Worm (Caenorhabditis elegans) whole organism, L4 larva: ENCODE data around the gene K06B4.15.
"Not testable (repeated sequence)": the region's sequence is repeated elsewhere in the genome, so short reads cannot be mapped to it uniquely, and the experiment has no call there.

ENCODE experiments used
- D1046.2 ChIP-seq: fragments of 200-800 bp; sonication (Bioruptor generic); IDR thresholded peaks from 2 replicates; pipeline ENCODE4 v1.3.6; 2022; ENCODE audit warnings: missing genetic modification characterization, missing compliant biosample characterization
- R02D3.7 ChIP-seq: fragments of 150-350 bp; sonication (generic microtip); optimal IDR thresholded peaks from 3 replicates; lab custom pipeline; 2014; ENCODE audit warnings: missing biosample characterization, missing genetic modification characterization
- T26A8.4 ChIP-seq: fragments of 200-800 bp; sonication (Bioruptor generic); IDR thresholded peaks from 2 replicates; pipeline ENCODE4 v1.3.6; 2022; ENCODE audit warnings: missing genetic modification characterization, missing compliant biosample characterization
- ZK337.2 ChIP-seq: fragments of 200-800 bp; sonication (Bioruptor generic); IDR thresholded peaks from 2 replicates; pipeline ENCODE4 v1.3.6; 2022; ENCODE audit warnings: missing genetic modification reagents, missing genetic modification characterization, missing compliant biosample characterization
- aha-1 ChIP-seq: fragments of 150-350 bp; peaks from one replicate; lab custom pipeline; 2014; ENCODE audit warnings: missing biosample characterization, missing genetic modification characterization
- ama-1 ChIP-seq: fragments of 150-350 bp; optimal IDR thresholded peaks from 2 replicates; lab custom pipeline; 2014; ENCODE audit warnings: inconsistent platforms, mixed read lengths
- ceh-32 ChIP-seq: sonication (generic microtip); optimal IDR thresholded peaks from 2 replicates; lab custom pipeline; 2016; ENCODE audit warnings: mild to moderate bottlenecking, missing genetic modification characterization, missing compliant biosample characterization; ENCODE audit not compliant: poor library complexity
- ceh-44 ChIP-seq: fragments of 200-800 bp; sonication (Bioruptor generic); IDR thresholded peaks from 2 replicates; pipeline ENCODE4 v1.3.6; 2022; ENCODE audit warnings: missing genetic modification reagents, missing genetic modification characterization, missing compliant biosample characterization
- ceh-62 ChIP-seq: sonication (generic microtip); optimal IDR thresholded peaks from 2 replicates; lab custom pipeline; 2017; ENCODE audit warnings: missing biosample characterization, missing genetic modification characterization
- ceh-82 ChIP-seq: sonication (generic microtip); optimal IDR thresholded peaks from 2 replicates; lab custom pipeline; 2017; ENCODE audit warnings: missing biosample characterization, missing genetic modification characterization
- daf-19 ChIP-seq: fragments of 200-800 bp; sonication (Bioruptor generic); conservative IDR thresholded peaks from 2 replicates; pipeline ENCODE4 v1.3.6; 2022; ENCODE audit warnings: missing genetic modification characterization, missing compliant biosample characterization
- daf-8 ChIP-seq: fragments of 200-800 bp; sonication (Bioruptor generic); IDR thresholded peaks from 2 replicates; pipeline ENCODE4 v1.3.6; 2022; ENCODE audit warnings: missing genetic modification characterization, missing compliant biosample characterization
- dmd-6 ChIP-seq: fragments of 200-800 bp; sonication (Bioruptor generic); IDR thresholded peaks from 2 replicates; pipeline ENCODE4 v1.3.6; 2022; ENCODE audit warnings: missing genetic modification reagents, missing genetic modification characterization, missing compliant biosample characterization
- dve-1 ChIP-seq: sonication (generic microtip); optimal IDR thresholded peaks from 2 replicates; lab custom pipeline; 2017; ENCODE audit warnings: antibody characterized with exemption, mild to moderate bottlenecking, missing genetic modification characterization, missing compliant biosample characterization; ENCODE audit not compliant: insufficient read depth
- egl-43 ChIP-seq: fragments of 200-800 bp; sonication (Bioruptor generic); IDR thresholded peaks from 2 replicates; pipeline ENCODE4 v1.3.6; 2022; ENCODE audit warnings: missing genetic modification reagents, missing genetic modification characterization, missing compliant biosample characterization
- fkh-10 ChIP-seq: fragments of 150-350 bp; optimal IDR thresholded peaks from 2 replicates; lab custom pipeline; 2014; ENCODE audit warnings: missing biosample characterization, missing genetic modification reagents, missing genetic modification characterization
- fos-1 ChIP-seq: fragments of 150-350 bp; optimal IDR thresholded peaks from 2 replicates; lab custom pipeline; 2014; ENCODE audit warnings: missing biosample characterization, missing genetic modification characterization
- hlh-11 ChIP-seq: fragments of 200-800 bp; sonication (Bioruptor generic); optimal IDR thresholded peaks from 2 replicates; lab custom pipeline; 2018; ENCODE audit warnings: mild to moderate bottlenecking, missing genetic modification characterization, missing compliant biosample characterization
- hlh-30 ChIP-seq: sonication (generic microtip); optimal IDR thresholded peaks from 2 replicates; lab custom pipeline; 2017; ENCODE audit warnings: antibody characterized with exemption, mild to moderate bottlenecking, missing genetic modification characterization, missing compliant biosample characterization; ENCODE audit not compliant: insufficient read depth
- lim-7 ChIP-seq: fragments of 200-800 bp; sonication (Bioruptor generic); IDR thresholded peaks from 2 replicates; pipeline ENCODE4 v1.3.6; 2022; ENCODE audit warnings: missing genetic modification characterization, missing compliant biosample characterization
- lin-38 ChIP-seq: fragments of 200-800 bp; sonication (Bioruptor generic); IDR thresholded peaks from 2 replicates; pipeline ENCODE4 v1.3.6; 2022; ENCODE audit warnings: missing genetic modification reagents, missing genetic modification characterization, missing compliant biosample characterization
- mxl-2 ChIP-seq: fragments of 200-800 bp; sonication (Bioruptor generic); conservative IDR thresholded peaks from 2 replicates; pipeline ENCODE4 v1.3.6; 2022; ENCODE audit warnings: missing genetic modification reagents, missing genetic modification characterization, missing compliant biosample characterization
- nhr-11 ChIP-seq: fragments of 150-350 bp; optimal IDR thresholded peaks from 2 replicates; lab custom pipeline; 2014; ENCODE audit warnings: missing biosample characterization, missing genetic modification characterization
- nhr-6 ChIP-seq: fragments of 150-350 bp; optimal IDR thresholded peaks from 2 replicates; lab custom pipeline; 2014; ENCODE audit warnings: missing biosample characterization, missing genetic modification characterization
- nhr-77 ChIP-seq: fragments of 150-350 bp; optimal IDR thresholded peaks from 2 replicates; lab custom pipeline; 2014; ENCODE audit warnings: missing biosample characterization, missing genetic modification characterization
- php-3 ChIP-seq: fragments of 200-800 bp; sonication (Bioruptor generic); IDR thresholded peaks from 2 replicates; pipeline ENCODE4 v1.3.6; 2022; ENCODE audit warnings: missing genetic modification reagents, missing genetic modification characterization, missing compliant biosample characterization
- skn-1 ChIP-seq: fragments of 150-350 bp; optimal IDR thresholded peaks from 2 replicates; lab custom pipeline; 2014; ENCODE audit warnings: missing biosample characterization, missing genetic modification characterization
- snpc-1.2 ChIP-seq: fragments of 200-800 bp; sonication (Bioruptor generic); IDR thresholded peaks from 2 replicates; pipeline ENCODE4 v1.3.6; 2022; ENCODE audit warnings: missing genetic modification reagents, missing genetic modification characterization, missing compliant biosample characterization
- spr-3 ChIP-seq: fragments of 200-800 bp; sonication (Bioruptor generic); optimal IDR thresholded peaks from 2 replicates; lab custom pipeline; 2018; ENCODE audit warnings: mild to moderate bottlenecking, missing genetic modification characterization, missing compliant biosample characterization
- zfp-2 ChIP-seq: sonication (generic microtip); optimal IDR thresholded peaks from 2 replicates; lab custom pipeline; 2016; ENCODE audit warnings: mild to moderate bottlenecking, missing genetic modification characterization, missing compliant biosample characterization
- zfp-3 ChIP-seq: fragments of 200-800 bp; sonication (Bioruptor generic); conservative IDR thresholded peaks from 2 replicates; pipeline ENCODE4 v1.3.6; 2022; ENCODE audit warnings: missing genetic modification reagents, missing genetic modification characterization, missing compliant biosample characterization
- zip-2 ChIP-seq: fragments of 150-350 bp; optimal IDR thresholded peaks from 2 replicates; lab custom pipeline; 2014; ENCODE audit warnings: missing biosample characterization, missing genetic modification characterization
- ztf-11 ChIP-seq: fragments of 150-350 bp; optimal IDR thresholded peaks from 2 replicates; lab custom pipeline; 2014; ENCODE audit warnings: missing biosample characterization, missing genetic modification characterization

The K06B4.15 gene

ce11 chrV:15647536-15648085 lies 22.6 kb upstream of the K06B4.15 start, which contains the start of the genes C55A1.7 and C55A1.6:
Gene C55A1.7 (minus strand): TSS chrV:15647636.
Gene C55A1.6 (plus strand): TSS chrV:15648035.
- not testable (repeated sequence) for TF ChIP-seq fkh-10; zfp-3 (GFP tag; lab: Robert Waterston, UW); ceh-44 (GFP tag; lab: Robert Waterston, UW)

DNA sequence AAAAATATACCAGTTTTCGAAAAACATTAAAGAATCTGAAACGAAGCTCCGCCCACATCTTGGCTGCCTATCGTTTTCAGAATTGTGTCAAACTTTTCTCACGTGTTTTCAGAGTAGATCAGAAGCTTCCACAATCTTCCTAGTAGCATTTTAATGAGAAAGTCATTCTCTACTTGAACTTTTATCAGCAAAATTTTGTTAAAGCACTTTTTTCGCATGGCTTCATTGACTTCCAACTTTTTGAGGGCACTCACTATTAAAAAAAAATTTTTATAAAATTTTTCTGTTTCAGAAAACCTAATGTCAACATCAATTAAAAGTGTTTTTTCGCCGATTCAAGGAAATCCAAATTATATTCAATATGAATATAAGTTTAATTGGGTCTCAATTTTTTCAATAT lies 20.1 kb upstream of the K06B4.15 start, which contains the start of gene sru-42:
sru-42 (plus strand) TSS at position 301 of the 400 bp plus-strand sequence.
- TF ChIP-seq ceh-82 (no peak), ztf-11 (no peak)

ce11 chrV:15652147-15652546 lies 18.1 kb upstream of the K06B4.15 start:
- TF ChIP-seq R02D3.7 (no peak), fos-1 (tag; lab: Kevin White, UChicago) (no peak), lin-38 (GFP tag; lab: Robert Waterston, UW) (no peak), nhr-77 (tag; lab: Kevin White, UChicago) (no peak), lim-7 (0 out of 2 replicates have a peak, but pooled peaks have one; percentile 34), egl-43 (0 out of 2 replicates have a peak, but pooled peaks have one; percentile 44), ZK337.2 (no peak), daf-19 (no peak), ceh-62 (tag; lab: Kevin White, UChicago) (no peak), nhr-6 (tag; lab: Kevin White, UChicago) (no peak), ama-1 (lab: Kevin White, UChicago) (peak; percentile 87), zip-2 (tag; lab: Kevin White, UChicago) (no peak), dve-1 (tag; lab: Kevin White, UChicago) (no peak), T26A8.4 (GFP tag; lab: Robert Waterston, UW) (0 out of 2 replicates have a peak, but pooled peaks have one; percentile 0), snpc-1.2 (GFP tag; lab: Robert Waterston, UW) (0 out of 2 replicates have a peak, but pooled peaks have one; percentile 47), ceh-44 (GFP tag; lab: Robert Waterston, UW) (no peak), spr-3 (GFP tag; lab: Kevin White, UChicago) (no peak), hlh-30 (tag; lab: Kevin White, UChicago) (no peak), daf-8 (GFP tag; lab: Robert Waterston, UW) (no peak)

DNA sequence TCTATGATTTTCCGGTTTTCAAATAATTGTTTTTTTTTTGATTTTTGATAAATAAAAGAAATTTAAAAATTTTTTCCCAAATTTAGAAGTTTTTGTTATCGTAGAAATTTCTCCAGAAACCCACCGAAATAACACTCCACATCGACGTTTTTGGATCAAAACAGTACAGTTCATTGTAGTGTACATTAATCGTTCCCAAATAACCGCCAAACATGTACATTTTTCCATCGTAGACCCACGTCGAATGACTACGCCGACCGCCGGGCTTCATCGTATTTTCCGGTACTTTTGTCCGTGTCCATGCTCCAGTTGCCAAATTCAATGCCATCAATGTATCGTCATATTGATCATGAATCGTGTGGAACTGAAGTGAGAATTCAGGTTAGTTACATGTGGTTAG lies 16.1 kb upstream of the K06B4.15 start, which contains the start of gene F53E4.2:
F53E4.2 (plus strand) TSS at position 301 of the 400 bp plus-strand sequence.
- TF ChIP-seq D1046.2 (GFP tag; lab: Robert Waterston, UW) (0 out of 2 replicates have a peak, but pooled peaks have one; percentile 16), php-3 (GFP tag; lab: Robert Waterston, UW) (no peak)

DNA sequence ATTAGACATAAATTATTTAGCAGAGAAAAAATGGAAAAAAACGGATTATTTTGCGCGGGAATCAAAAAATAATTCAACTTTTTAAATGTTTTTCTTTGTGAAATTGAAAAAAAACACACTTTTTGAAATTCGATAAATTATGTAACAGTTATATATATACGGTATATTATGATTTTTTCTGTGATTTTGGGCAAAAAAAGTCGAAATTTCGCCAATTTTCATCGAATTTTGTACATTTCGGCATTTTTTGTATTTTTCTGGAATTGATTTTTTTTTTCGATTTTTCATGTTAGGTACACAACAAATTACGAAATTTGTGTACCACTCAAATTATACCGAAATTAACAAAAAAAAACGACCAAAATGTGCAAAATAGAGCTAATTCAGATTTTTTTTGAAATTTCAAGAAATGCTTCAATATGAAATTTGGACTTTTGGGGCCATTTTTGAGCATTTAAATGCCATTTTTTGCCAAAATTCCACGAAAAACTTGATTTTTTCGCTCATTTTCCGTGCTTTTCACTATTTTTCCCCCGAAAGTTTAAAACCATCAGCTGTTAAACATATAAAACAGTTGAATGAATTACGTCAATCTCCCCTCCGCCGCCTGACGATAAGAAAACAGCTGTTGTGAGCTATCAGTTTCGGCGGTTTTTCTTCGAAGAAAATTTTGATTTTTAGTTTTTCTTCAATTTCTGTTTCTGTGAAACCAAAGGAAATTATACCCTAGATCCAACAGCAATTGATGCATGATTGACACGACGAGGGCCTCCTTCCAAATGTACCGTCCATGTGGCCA lies 11.8 kb upstream of the K06B4.15 start:
- TF ChIP-seq ceh-32 (no peak), zfp-2 (tag; lab: Kevin White, UChicago) (no peak), dmd-6 (GFP tag; lab: Robert Waterston, UW) (peak; percentile 49), nhr-11 (tag; lab: Kevin White, UChicago) (peak; percentile 4), skn-1 (tag; lab: Kevin White, UChicago) (no peak), mxl-2 (GFP tag; lab: Robert Waterston, UW) (no peak), hlh-11 (tag; lab: Kevin White, UChicago) (peak; percentile 49), aha-1 (tag; lab: Kevin White, UChicago) (peak; percentile 98)
